Fruit fly (Drosophila melanogaster) whole organism, adult: ENCODE results near the gene CG43248.

Experiments
- CG11617 ChIP-seq: fragments of 200-800 bp; sonication (Bioruptor generic); optimal IDR thresholded peaks from 2 replicates; lab custom pipeline; 2017; ENCODE audit warnings: mild to moderate bottlenecking, missing biosample characterization, missing genetic modification reagents, missing genetic modification characterization
- CG12768 ChIP-seq: fragments of 200-800 bp; sonication (Bioruptor generic); optimal IDR thresholded peaks from 2 replicates; lab custom pipeline; 2017; ENCODE audit warnings: missing biosample characterization, missing genetic modification characterization, mild to moderate bottlenecking, moderate library complexity, missing genetic modification reagents
- CG14711 ChIP-seq: fragments of 200-800 bp; sonication (Bioruptor generic); optimal IDR thresholded peaks from 2 replicates; lab custom pipeline; 2018; ENCODE audit warnings: missing biosample characterization, mild to moderate bottlenecking, missing genetic modification characterization, moderate library complexity
- CG1620 ChIP-seq: fragments of 200-800 bp; sonication (Bioruptor generic); optimal IDR thresholded peaks from 2 replicates; lab custom pipeline; 2016; ENCODE audit warnings: missing biosample characterization, missing genetic modification characterization
- CG33017 ChIP-seq: fragments of 200-800 bp; sonication (Bioruptor generic); optimal IDR thresholded peaks from 2 replicates; lab custom pipeline; 2018; ENCODE audit warnings: missing biosample characterization, mild to moderate bottlenecking, missing genetic modification characterization, moderate library complexity
- CG5204 ChIP-seq: fragments of 200-800 bp; sonication (Bioruptor generic); optimal IDR thresholded peaks from 2 replicates; lab custom pipeline; 2016; ENCODE audit warnings: missing biosample characterization, missing genetic modification characterization
- CG7045 ChIP-seq: fragments of 200-800 bp; sonication (Bioruptor generic); optimal IDR thresholded peaks from 2 replicates; lab custom pipeline; 2017; ENCODE audit warnings: missing biosample characterization, mild to moderate bottlenecking, missing genetic modification characterization
- CG7101 ChIP-seq: fragments of 200-800 bp; sonication (Bioruptor generic); optimal IDR thresholded peaks from 2 replicates; lab custom pipeline; 2018; ENCODE audit warnings: missing biosample characterization, mild to moderate bottlenecking, missing genetic modification characterization, moderate library complexity
- Clk ChIP-seq: fragments of 200-800 bp; sonication (Bioruptor generic); optimal IDR thresholded peaks from 2 replicates; lab custom pipeline; 2017; ENCODE audit warnings: missing biosample characterization, missing genetic modification characterization
- Crg-1 ChIP-seq: fragments of 200-800 bp; sonication (Bioruptor generic); optimal IDR thresholded peaks from 2 replicates; lab custom pipeline; 2016; ENCODE audit warnings: missing biosample characterization, missing genetic modification characterization
- Hr96 ChIP-seq: fragments of 200-800 bp; sonication (Bioruptor generic); optimal IDR thresholded peaks from 2 replicates; lab custom pipeline; 2016; ENCODE audit warnings: missing biosample characterization, missing genetic modification characterization
- Mnt ChIP-seq: fragments of 200-800 bp; sonication (Bioruptor generic); optimal IDR thresholded peaks from 2 replicates; lab custom pipeline; 2016; ENCODE audit warnings: missing biosample characterization, mild to moderate bottlenecking, missing genetic modification characterization
- bab1 ChIP-seq: fragments of 200-800 bp; sonication (Bioruptor generic); optimal IDR thresholded peaks from 3 replicates; lab custom pipeline; 2019; ENCODE audit warnings: missing biosample characterization, mild to moderate bottlenecking, missing genetic modification characterization, moderate library complexity
- cic ChIP-seq: fragments of 200-800 bp; sonication (Bioruptor generic); optimal IDR thresholded peaks from 2 replicates; lab custom pipeline; 2017; ENCODE audit warnings: missing biosample characterization, mild to moderate bottlenecking, missing genetic modification characterization, moderate library complexity
- cnc ChIP-seq, 2 experiments: fragments of >200 bp; optimal IDR thresholded peaks; 2 replicates each; lab custom pipeline; 2017
- kay ChIP-seq: fragments of 200-800 bp; sonication (Bioruptor generic); peaks from one replicate; lab custom pipeline; 2016; ENCODE audit warnings: missing biosample characterization, missing genetic modification characterization, borderline replicate concordance
- ovo ChIP-seq: fragments of 200-800 bp; sonication (Bioruptor generic); optimal IDR thresholded peaks from 2 replicates; lab custom pipeline; 2016; ENCODE audit warnings: missing biosample characterization, missing genetic modification characterization
- pad ChIP-seq: fragments of 200-800 bp; sonication (Bioruptor generic); optimal IDR thresholded peaks from 3 replicates; lab custom pipeline; 2017; ENCODE audit warnings: missing biosample characterization, missing genetic modification characterization, mild to moderate bottlenecking, moderate library complexity, missing genetic modification reagents
- tj ChIP-seq: fragments of 200-800 bp; sonication (Bioruptor generic); optimal IDR thresholded peaks from 3 replicates; lab custom pipeline; 2017; ENCODE audit warnings: missing biosample characterization, mild to moderate bottlenecking, missing genetic modification characterization, moderate library complexity
- toe ChIP-seq: fragments of 200-800 bp; sonication (Bioruptor generic); optimal IDR thresholded peaks from 2 replicates; lab custom pipeline; 2016; ENCODE audit warnings: missing biosample characterization, missing genetic modification characterization

The CG43248 gene

DNA sequence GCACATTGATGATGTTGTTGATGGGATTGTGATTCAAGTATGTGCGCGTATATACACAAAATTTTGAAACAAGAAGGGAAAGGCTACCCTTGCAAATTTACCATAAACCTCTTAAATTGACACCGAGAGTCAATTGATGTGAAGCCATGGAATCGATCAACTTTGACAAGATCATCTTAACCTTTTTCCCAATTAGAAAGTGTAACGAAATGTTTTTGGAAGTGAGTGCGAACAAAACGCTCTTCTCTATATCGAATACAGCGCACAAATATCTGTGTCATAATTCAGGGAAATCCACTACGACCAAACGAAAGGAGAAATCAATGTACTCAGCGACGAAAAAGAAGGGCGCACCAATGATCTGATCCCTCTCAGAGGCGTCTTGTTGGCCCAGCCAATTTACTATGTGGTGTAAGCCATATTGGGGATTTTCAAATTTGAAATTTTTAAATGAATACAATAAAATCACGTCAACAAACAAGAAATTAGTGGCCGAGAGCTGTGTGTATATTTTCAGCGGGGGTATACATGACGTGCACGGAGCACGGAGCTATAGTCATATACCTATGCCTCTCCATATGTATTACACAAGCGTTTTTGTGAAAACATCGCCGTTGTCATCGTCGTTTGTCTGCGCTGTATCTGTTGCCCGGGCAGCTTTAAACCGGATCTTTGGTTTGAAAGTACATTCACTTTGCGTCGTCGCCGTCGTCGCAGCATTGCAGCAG is 2.3 kb upstream of the CG43248 start:
- peak; percentile 7 for TF ChIP-seq Hr96 (GFP tag; lab: Kevin White, UChicago)
- TF ChIP-seq CG14711 (tag; lab: Kevin White, UChicago), result peak; percentile 24
- peak; percentile 23 for TF ChIP-seq CG5204 (GFP tag; lab: Kevin White, UChicago)
- TF ChIP-seq CG7101, result peak; percentile 14
- TF ChIP-seq Crg-1, result no peak
- TF ChIP-seq kay (GFP tag; lab: Kevin White, UChicago), result peak; percentile 85

DNA sequence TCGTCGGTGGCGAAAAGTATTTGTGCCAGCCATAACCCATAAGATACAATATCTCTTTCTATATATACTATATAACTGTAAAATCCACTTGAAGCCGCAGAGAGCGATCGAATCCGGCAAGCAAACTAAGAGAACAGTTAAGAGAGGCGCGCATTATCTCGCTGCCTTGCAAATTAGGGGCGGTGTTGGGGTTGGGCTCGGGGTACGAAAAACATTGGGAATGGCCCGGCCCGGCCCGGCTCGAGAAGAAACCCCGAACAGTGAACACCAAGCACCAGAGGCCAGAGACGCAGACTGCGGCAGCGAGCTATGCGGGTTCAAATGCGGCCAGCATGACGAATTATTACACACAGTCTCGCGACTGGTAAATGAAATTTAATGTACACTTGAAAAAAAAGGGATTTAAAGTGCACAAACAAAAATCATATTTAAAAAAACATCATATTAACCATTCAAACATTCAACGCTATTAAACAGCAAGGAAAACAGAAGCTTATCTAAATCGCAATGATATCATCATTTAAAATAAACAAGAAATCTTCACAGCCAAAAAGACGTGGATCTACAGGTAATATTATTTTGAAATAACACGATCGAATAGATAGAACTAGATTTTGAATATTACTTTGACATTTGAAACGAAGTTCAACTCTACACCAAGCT is 1.2 kb upstream of the CG43248 start:
- TF ChIP-seq CG7101 (no peak), kay (GFP tag; lab: Kevin White, UChicago) (peak; percentile 83), tj (GFP tag; lab: Kevin White, UChicago) (peak; percentile 22), CG14711 (tag; lab: Kevin White, UChicago) (peak; percentile 23), CG33017 (tag; lab: Kevin White, UChicago) (no peak), Hr96 (GFP tag; lab: Kevin White, UChicago) (peak; percentile 23), ovo (GFP tag; lab: Kevin White, UChicago) (peak; percentile 57), CG7045 (GFP tag; lab: Kevin White, UChicago) (no peak), CG5204 (GFP tag; lab: Kevin White, UChicago) (peak; percentile 2), Clk (no peak), CG1620 (GFP tag; lab: Kevin White, UChicago) (no peak), pad (GFP tag; lab: Kevin White, UChicago) (no peak), toe (GFP tag; lab: Kevin White, UChicago) (peak; percentile 5), Mnt (GFP tag; lab: Kevin White, UChicago) (no peak), cnc (optimal IDR thresholded peaks at IDR 0.05; lab: Kevin White, UChicago) (no peak), CG11617 (no peak), CG12768 (GFP tag; lab: Kevin White, UChicago) (peak; percentile 82), bab1 (GFP tag; lab: Kevin White, UChicago) (no peak), cic (GFP tag; lab: Kevin White, UChicago) (no peak)

DNA sequence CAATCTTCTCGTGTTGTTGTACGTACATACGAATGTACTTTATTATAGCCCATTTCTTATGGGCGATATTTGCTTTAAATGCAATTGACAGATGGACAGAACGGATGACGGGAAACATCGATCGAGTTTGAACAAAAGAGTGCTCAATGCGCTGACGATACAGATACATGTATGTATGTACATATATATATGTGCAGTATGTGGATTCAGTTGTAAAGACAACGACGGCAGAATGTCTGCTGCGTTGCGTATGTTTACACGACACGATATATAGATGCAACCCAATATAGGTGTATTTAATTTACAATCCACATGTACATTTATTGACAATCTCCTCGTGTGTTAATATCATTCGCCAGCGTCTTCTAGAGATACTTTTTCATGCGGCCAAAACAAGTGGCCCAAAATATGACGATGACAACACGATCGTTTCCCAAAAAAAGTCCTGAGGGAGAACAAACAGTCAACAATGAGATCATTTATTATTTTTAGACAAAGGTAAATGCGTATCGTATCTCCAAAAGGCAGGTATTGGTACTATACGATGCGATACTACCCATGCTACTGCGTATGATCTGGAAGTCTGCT is 541 bp downstream of the CG43248 start:
- TF ChIP-seq tj (GFP tag; lab: Kevin White, UChicago) (peak; percentile 92), pad (GFP tag; lab: Kevin White, UChicago) (no peak), bab1 (GFP tag; lab: Kevin White, UChicago) (no peak), CG7101 (no peak), CG5204 (GFP tag; lab: Kevin White, UChicago) (no peak), toe (GFP tag; lab: Kevin White, UChicago) (no peak), kay (GFP tag; lab: Kevin White, UChicago) (peak; percentile 66)

DNA sequence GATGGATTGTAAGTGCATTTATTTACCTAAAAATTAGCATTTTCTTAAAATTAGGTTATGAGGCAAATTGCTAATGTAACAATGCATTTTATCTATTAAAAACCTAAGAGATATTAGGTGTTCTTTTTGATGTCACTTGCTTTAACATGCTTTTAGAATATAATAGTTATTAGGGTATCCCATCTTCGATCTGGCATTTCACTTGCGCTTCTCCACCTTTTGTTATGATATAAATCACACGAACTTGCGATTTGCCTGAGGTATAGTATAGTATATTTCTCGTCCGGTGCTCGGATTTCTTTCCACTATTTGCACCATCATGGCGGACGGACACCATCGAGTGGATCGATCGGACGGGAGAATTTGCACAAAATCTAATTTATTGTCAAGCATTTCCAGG is 1.2 kb downstream of the CG43248 start:
- no peak for TF ChIP-seq bab1 (GFP tag; lab: Kevin White, UChicago)
- no peak for TF ChIP-seq CG33017 (tag; lab: Kevin White, UChicago)
- TF ChIP-seq cic (GFP tag; lab: Kevin White, UChicago), result no peak
- no peak for TF ChIP-seq toe (GFP tag; lab: Kevin White, UChicago)
- TF ChIP-seq Mnt (GFP tag; lab: Kevin White, UChicago), result no peak
- TF ChIP-seq CG7101, result no peak
- TF ChIP-seq Clk, result no peak
- no peak for TF ChIP-seq cnc (optimal IDR thresholded peaks at IDR 0.05; lab: Kevin White, UChicago)
- no peak for TF ChIP-seq CG12768 (GFP tag; lab: Kevin White, UChicago)
- no peak for TF ChIP-seq Hr96 (GFP tag; lab: Kevin White, UChicago)
- no peak for TF ChIP-seq tj (GFP tag; lab: Kevin White, UChicago)
- no peak for TF ChIP-seq CG1620 (GFP tag; lab: Kevin White, UChicago)

DNA sequence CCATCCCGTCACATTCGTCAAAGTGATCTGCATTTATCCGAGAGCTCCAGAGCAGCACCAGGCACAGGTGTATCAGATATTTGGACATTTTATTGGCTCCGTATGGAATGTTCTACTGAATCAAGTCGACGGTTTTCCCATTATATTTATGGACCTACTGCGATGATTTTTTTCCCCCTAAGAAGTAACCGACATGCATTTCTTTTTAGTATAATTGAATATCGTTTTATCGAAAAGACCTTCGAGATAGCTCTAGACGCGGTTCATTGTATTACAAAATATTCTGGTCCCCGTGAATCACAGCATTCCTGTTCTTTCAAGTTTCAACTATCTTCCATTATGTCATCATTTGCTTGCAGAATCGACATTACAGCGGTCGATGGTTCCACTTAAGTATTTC is 2.1 kb downstream of the CG43248 start, which contains the start of gene obst-H:
obst-H (minus strand) TSS at position 101 of the 400 bp plus-strand sequence.
- TF ChIP-seq toe (GFP tag; lab: Kevin White, UChicago), result no peak
- no peak for TF ChIP-seq CG14711 (tag; lab: Kevin White, UChicago)
- TF ChIP-seq CG11617, result no peak
- TF ChIP-seq tj (GFP tag; lab: Kevin White, UChicago), result no peak
- TF ChIP-seq bab1 (GFP tag; lab: Kevin White, UChicago), result no peak
- no peak for TF ChIP-seq CG33017 (tag; lab: Kevin White, UChicago)
- TF ChIP-seq cic (GFP tag; lab: Kevin White, UChicago), result no peak
- no peak for TF ChIP-seq CG7101

DNA sequence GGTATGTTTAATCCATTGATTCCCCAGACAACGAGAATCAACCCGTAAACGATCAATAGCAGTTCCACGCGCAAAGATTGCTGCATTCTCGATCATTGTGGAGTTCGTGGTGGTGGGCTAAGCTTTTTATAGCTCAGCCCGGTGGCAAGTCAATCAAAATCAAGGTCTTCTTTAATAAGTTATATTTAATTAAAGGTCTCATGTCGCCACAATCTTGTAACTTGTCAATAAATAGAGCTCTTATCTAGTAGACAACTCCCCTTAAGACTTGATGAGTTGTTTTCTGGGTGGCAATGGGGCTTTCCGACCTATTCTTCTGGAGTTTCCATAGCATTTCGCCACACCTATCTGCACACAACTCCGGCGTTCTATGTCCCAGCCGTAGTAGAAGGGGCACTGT is 3.2 kb downstream of the CG43248 start, which contains the start of gene CG42728:
CG42728 (minus strand) TSS at position 101 of the 400 bp plus-strand sequence.
- no peak for TF ChIP-seq Crg-1
- TF ChIP-seq ovo (GFP tag; lab: Kevin White, UChicago), result no peak
- TF ChIP-seq Clk, result no peak
- no peak for TF ChIP-seq tj (GFP tag; lab: Kevin White, UChicago)
- TF ChIP-seq toe (GFP tag; lab: Kevin White, UChicago), result no peak
- TF ChIP-seq Hr96 (GFP tag; lab: Kevin White, UChicago), result no peak
